Worm (Caenorhabditis elegans) whole organism, dauer: ENCODE results near the gene C32A9.1.

Experiments used
- unc-62 ChIP-seq: sonication (generic microtip); optimal IDR thresholded peaks from 2 replicates; lab custom pipeline; 2017; ENCODE audit warnings: missing biosample characterization, missing genetic modification reagents, missing genetic modification characterization

C32A9.1 gene

DNA sequence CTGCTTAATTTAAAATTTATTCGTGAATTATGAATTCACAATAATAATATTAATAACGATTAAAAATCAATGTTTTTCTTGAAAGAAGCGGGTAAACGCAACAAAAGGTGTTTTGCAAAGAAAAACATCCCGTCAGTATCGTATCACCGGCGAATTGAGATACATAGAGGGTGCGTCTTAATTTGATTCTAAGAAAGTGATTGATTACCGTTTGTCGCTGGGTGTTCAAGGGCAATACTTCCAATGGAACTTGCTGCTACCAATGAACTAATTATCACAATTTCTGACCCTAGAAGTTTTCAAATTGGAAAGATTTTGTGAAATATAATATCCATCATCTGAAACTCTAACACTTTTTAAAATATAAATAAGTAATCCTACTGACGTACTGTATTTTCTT lies 14.3 kb downstream of the C32A9.1 start:
- TF ChIP-seq unc-62, result no peak

DNA sequence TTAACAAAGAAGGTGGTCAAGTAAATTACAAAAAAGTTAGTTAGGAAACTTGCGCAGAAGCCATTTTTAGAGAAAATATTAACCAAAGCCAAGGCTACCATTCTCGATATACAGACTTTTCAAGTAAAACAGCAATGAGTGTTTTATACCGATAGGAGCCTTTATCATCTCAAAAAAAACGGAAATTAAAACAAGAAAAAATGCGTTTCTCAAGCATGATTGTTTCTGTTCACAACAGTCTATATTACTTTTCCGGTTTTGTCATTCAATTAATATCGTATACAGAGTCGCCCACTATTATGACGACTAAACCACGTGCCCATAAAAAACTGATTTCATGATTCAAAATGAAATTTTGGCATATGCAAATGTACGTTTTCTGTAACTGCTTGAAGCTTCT lies 19.0 kb downstream of the C32A9.1 start, which contains the start of gene str-74:
Gene str-74 (minus strand): TSS at position 101 of the 400 bp plus-strand sequence.
- no peak for TF ChIP-seq unc-62

DNA sequence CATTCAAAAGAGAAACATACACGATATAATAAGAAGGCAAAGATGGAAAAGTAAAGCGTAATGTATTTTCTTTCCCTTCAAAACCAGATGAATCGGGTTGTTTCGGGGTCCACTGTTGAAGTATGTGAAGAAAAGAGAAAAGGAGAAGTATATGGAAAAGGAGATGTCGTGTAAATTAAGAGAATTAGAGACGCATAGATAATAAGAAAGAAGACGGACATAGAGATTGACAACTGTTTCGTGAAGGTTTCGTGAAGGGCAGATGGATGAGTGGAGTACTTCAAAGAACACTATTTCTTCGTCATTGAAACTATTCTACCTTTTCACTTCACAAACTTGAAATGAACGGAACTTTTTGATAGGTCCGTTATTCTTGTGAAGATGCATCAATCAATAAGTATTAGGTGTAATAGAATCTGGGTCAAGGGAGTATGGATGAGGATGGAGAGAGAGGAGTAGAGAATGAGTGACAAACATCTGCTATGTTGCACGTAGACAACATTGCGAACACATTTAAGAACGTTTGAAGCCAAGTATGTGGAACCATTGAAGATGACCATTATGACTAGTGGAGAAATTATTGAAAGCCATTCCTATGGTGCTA lies 21.7 kb downstream of the C32A9.1 start:
- no peak for TF ChIP-seq unc-62

DNA sequence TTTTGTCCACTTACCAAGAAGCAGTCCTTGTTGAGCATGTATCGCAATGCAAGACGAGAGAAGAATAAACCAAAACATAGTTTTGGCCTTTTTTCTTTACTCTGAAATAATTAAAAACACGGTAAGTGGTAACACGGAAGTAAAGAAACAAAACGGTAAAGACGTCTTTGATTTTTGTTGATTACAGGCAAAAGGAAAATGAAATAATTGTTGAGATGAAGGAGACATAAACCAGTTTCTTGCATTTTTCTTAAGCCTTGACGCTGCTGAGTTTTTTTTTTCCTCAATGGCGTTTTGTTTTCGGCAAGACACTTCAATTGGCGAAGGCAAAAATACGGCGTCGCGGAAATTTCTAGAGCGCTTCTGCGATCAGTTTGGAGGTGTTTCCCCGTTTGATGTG lies 23.1 kb downstream of the C32A9.1 start, which contains the start of gene zipt-13:
Gene zipt-13 (minus strand): TSS at position 101 of the 400 bp plus-strand sequence.
- TF ChIP-seq unc-62, result no peak

DNA sequence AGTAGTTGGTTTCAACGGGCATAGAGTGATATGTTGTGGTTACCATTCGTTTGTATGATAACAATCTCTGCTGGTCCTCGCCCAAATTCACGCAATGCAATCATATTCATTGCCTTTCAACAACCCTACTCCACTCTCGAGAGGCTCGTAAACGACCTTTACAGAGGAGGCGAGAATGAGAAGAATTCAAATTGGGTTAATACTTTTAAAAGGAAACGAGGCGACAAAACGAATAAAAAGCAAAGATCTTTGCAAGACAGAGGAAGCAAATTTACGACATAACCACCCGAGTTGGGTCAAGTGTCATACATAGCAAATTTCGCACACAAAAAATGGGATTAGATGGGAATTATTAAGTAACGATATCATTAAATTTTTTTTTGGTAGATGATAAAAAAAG lies 27.5 kb downstream of the C32A9.1 start:
- no peak for TF ChIP-seq unc-62

DNA sequence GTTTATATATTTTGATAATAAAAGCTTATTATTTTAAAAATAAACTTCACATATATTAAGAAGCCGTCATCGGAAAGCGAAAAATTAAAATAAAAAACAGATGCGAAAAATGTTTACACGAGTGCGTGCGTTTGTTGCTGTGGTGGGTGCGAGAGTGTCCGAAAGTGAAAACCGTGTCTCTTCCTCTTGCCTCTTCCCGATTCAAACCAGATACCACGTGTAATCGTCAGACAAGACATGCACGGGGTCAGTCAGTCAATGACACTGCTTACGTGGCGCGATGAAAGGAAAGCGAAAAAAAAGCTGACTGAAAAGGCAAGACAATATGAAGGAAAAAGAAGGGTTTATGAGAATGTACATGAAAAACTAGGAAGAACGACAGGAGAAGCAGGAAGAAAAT lies 29.1 kb downstream of the C32A9.1 start:
- no peak for TF ChIP-seq unc-62

DNA sequence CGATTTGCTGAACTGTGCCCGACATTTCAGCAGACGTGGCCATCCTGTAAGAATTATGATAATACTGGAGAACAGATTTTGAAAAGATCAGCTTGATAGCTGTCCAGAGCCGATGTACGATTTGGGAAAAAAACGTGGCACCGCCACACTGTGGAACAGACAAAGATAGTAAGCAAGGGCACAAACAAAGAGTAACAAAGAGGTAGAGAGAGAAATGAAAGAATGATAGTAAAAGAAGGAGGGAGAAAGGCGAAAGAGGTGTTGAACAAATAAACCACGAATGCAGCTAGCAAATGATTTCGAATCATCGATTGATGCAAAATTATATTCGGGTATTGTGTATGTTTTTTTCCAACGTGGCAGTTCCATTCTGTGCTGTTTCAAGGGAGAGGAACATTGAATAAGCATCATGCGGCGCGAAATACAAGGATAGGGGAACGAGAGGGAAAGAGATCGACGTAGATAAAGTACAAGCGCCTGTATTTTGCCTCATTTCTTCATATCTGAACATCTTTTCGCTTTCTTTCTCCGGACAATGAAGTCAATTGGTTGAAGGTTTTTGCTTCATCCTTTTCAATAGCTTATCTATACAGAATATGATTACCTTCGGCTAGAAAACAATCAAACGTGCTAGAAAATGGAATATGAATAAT lies 31.7 kb downstream of the C32A9.1 start, which contains the start of gene C14H10.3:
Gene C14H10.3 (minus strand): TSS at position 44 of the 653 bp plus-strand sequence.
- no peak for TF ChIP-seq unc-62

DNA sequence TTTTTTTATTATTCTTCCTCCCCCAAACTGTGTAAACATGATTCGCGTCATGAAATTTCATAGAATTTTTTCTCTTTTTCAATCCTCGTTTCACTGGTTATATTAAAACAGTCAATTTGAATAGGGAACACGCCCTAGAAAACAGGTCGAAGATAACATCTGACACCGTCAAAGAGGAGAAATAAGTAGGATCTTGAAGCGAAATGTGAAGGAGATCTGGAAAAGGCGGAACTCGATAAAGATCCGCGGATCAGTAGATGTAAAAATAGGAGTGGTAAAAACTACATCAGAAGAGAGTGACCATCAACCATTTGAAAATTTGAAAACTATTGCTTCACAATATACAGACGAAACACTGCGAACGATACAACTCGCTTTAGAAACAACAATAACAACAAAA lies 32.7 kb downstream of the C32A9.1 start:
- no peak for TF ChIP-seq unc-62

DNA sequence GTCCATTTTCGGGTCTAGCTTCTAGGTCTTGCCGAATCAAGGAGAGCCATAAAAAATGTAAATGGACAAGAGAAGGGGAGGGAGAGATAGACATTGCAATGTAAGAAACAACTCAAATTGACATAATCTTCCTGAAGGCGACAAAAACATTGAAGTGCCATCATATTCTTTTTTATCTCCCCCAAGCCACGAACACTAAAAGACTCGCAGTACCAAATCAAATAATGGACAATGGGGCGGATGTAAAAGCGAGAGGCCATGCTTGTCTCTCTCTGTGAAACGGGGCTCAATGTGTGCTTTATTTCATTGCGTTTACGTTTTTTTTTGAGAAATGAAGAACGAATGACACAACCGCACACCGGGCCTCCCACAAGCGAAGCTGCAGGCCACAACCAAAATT lies 34.1 kb downstream of the C32A9.1 start:
- no peak for TF ChIP-seq unc-62

DNA sequence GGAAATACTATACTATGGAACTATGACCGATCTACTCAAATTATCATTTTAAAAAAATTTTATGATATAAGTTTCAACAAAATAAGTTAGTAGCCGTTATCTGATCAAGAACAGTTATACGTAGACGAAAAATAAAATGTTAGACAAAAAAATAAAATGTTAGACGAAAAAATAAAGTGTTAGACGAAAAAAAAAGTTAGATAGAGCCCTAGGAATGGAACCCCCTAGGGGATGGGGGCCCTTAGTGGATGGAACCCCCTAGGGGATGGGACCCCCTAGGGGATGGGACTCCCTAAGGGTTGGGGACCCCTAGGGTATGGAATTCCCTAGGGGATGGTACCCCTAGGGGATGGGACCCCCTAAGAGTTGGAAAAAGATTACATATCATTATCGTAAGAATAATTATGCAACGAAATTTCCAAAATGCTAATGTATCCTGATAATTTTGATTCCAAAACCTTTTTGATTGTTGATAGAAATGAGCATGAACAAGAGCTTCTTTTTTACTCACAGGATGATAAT lies 40.7 kb downstream of the C32A9.1 start:
- no peak for TF ChIP-seq unc-62

DNA sequence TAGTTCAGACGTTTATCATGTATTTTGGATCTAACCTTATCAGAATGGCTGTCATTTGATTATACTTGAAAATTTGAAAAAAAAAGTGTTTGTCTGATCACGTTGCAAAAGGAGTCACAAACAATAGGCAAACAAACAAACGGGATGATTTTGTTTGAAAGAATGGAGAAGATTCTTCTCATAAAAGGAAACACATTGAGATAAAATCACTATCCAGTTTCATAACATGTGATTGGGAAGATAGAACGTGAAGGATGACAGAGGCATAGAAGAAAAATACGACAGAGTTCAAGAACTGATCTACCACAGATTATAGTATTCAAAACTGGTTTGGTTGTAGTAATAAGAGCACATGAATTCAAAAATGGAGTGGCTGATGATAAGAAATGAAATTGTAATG lies 41.2 kb downstream of the C32A9.1 start, which contains the start of gene F44A6.5:
Gene F44A6.5 (minus strand): TSS at position 151 of the 400 bp plus-strand sequence.
- no peak for TF ChIP-seq unc-62

DNA sequence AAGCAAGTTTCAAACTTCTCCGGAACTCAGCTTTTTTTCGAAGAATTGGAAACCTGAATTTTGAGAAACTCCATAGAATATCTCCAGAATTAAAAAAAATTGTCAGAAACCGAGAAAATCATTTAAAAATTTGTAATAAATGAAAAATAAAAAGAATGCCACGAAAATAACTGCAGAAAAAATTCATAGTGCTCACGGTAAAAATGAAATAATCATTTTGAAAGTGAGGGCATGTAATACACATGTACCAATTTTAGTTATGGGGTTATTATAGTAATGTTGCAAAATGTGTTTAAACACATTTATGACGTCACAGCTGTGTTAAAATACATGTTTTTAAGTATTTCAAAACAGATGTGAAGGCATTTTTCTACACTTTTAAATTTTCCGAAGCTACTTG lies 43.1 kb downstream of the C32A9.1 start:
- TF ChIP-seq unc-62, result no peak

DNA sequence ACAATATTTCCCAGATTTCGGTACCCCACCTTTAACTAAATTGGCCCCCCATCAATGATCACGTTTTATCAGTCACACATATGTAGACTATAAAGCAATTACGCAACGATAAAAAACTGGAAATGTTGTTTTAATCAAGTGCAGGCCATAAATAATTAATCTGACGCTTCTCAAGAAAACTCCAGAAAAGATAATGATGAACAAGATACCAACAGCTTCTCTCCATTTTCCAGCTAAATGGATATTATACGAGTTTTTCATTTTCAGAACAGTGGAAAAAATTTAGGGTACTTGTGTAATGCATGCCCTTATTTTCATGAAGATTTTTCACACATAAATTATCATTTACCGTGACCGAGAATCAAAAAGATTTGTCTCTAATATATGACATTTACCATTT lies 43.6 kb downstream of the C32A9.1 start:
- TF ChIP-seq unc-62, result no peak

DNA sequence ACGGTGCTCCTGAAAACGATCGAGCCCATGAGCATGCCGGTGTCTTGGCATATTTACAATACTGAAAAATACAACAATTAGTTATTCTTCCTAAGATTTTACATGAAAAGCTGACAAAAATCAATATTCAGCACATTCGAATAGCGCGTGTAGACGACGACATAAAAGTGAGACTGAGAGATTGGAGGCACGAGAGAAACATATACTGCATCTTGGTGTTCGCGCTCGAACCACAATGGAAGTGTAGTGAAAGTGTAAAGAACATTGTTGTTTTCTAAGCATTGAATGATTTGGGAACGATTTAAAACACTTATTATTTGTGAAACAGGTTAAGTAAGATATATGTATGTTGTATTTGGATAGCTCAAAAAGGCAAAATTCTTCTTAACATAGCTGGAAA lies 44.5 kb downstream of the C32A9.1 start, which contains the start of gene F44A6.4:
Gene F44A6.4 (minus strand): TSS at position 67 of the 400 bp plus-strand sequence.
- no peak for TF ChIP-seq unc-62

DNA sequence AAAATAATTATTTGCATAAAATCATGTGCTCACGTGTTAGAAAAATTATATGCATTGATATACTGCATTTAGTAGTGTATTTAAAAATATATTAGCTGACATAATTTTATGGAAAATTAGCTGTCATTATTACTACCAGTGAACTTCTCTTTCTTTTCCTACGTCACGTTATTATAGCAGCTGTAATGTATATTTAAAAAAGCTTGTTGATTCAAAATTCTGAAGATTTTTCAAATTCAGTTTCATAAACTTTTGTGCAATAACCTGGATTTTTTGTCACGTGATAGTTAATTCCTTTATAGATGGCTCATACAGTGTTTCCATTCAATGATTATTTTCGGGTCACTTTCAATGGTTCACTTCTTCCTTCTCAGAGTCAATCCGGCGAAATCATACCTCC lies 47.5 kb downstream of the C32A9.1 start, which contains the start of gene F44A6.3:
Gene F44A6.3 (plus strand): TSS at position 301 of the 400 bp plus-strand sequence.
- no peak for TF ChIP-seq unc-62

DNA sequence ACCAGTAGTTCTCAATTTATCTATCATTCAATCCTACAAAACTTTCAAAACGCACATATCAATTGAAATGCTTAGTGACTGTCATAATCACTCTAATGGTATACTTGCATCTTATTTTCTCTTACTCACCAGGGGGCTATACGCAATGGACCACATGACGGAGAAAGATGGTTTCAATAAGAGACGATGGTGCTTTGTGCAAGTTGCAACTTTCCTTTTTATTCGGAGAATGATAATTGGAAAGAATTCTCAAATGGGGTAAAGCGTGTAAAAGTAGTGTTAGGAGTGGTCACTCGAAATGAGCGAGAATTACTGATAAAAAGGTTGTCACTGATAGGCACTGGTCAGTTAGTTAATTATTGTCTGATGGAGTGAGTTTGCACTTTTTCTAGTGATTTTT lies 51.5 kb downstream of the C32A9.1 start:
- TF ChIP-seq unc-62, result no peak
